Worm (Caenorhabditis elegans) whole organism, L4 larva: Measurements from ENCODE around the gene R05G6.4.
A peak's percentile ranks its signal among the peaks of the same experiment; 100 is the strongest.

Source experiments
- F26F4.8 ChIP-seq: fragments of 200-800 bp; sonication (Bioruptor generic); conservative IDR thresholded peaks from 2 replicates; pipeline ENCODE4 v1.3.6; 2022; ENCODE audit warnings: missing genetic modification characterization, missing compliant biosample characterization
- F37D6.2 ChIP-seq: sonication (generic microtip); optimal IDR thresholded peaks from 2 replicates; lab custom pipeline; 2016; ENCODE audit warnings: mild to moderate bottlenecking, missing genetic modification characterization, missing compliant biosample characterization
- F49E8.2 ChIP-seq: sonication (generic microtip); optimal IDR thresholded peaks from 2 replicates; lab custom pipeline; 2016; ENCODE audit warnings: missing compliant biosample characterization, mild to moderate bottlenecking, missing genetic modification characterization, borderline replicate concordance
- Y105C5A.15 ChIP-seq: fragments of 200-800 bp; sonication (Bioruptor generic); IDR thresholded peaks from 2 replicates; pipeline ENCODE4 v1.3.6; 2022; ENCODE audit warnings: missing genetic modification characterization, missing compliant biosample characterization
- Y48G9A.11 ChIP-seq: fragments of 200-800 bp; sonication (Bioruptor generic); IDR thresholded peaks from 2 replicates; pipeline ENCODE4 v1.3.6; 2022; ENCODE audit warnings: missing genetic modification reagents, missing genetic modification characterization, missing compliant biosample characterization
- ZK337.2 ChIP-seq: fragments of 200-800 bp; sonication (Bioruptor generic); IDR thresholded peaks from 2 replicates; pipeline ENCODE4 v1.3.6; 2022; ENCODE audit warnings: missing genetic modification reagents, missing genetic modification characterization, missing compliant biosample characterization
- ama-1 ChIP-seq: fragments of 150-350 bp; optimal IDR thresholded peaks from 2 replicates; lab custom pipeline; 2014; ENCODE audit warnings: inconsistent platforms, mixed read lengths
- ceh-28 ChIP-seq: fragments of 150-350 bp; optimal IDR thresholded peaks from 2 replicates; lab custom pipeline; 2014; ENCODE audit warnings: missing biosample characterization, missing genetic modification reagents, missing genetic modification characterization
- ceh-32 ChIP-seq: sonication (generic microtip); optimal IDR thresholded peaks from 2 replicates; lab custom pipeline; 2016; ENCODE audit warnings: mild to moderate bottlenecking, missing genetic modification characterization, missing compliant biosample characterization; ENCODE audit not compliant: poor library complexity
- ceh-82 ChIP-seq: sonication (generic microtip); optimal IDR thresholded peaks from 2 replicates; lab custom pipeline; 2017; ENCODE audit warnings: missing biosample characterization, missing genetic modification characterization
- ces-1 ChIP-seq: fragments of 150-350 bp; sonication (generic microtip); optimal IDR thresholded peaks from 4 replicates; lab custom pipeline; 2014; ENCODE audit warnings: missing biosample characterization, missing genetic modification reagents, missing genetic modification characterization
- daf-12 ChIP-seq: fragments of 150-350 bp; optimal IDR thresholded peaks from 2 replicates; lab custom pipeline; 2014; ENCODE audit warnings: missing biosample characterization, missing genetic modification reagents, missing genetic modification characterization
- daf-19 ChIP-seq: fragments of 200-800 bp; sonication (Bioruptor generic); conservative IDR thresholded peaks from 2 replicates; pipeline ENCODE4 v1.3.6; 2022; ENCODE audit warnings: missing genetic modification characterization, missing compliant biosample characterization
- dmd-6 ChIP-seq: fragments of 200-800 bp; sonication (Bioruptor generic); IDR thresholded peaks from 2 replicates; pipeline ENCODE4 v1.3.6; 2022; ENCODE audit warnings: missing genetic modification reagents, missing genetic modification characterization, missing compliant biosample characterization
- dmd-8 ChIP-seq: fragments of 200-800 bp; sonication (Bioruptor generic); IDR thresholded peaks from 2 replicates; pipeline ENCODE4 v1.3.6; 2022; ENCODE audit warnings: missing genetic modification characterization, missing compliant biosample characterization
- dmd-9 ChIP-seq: fragments of 200-800 bp; sonication (Bioruptor generic); IDR thresholded peaks from 2 replicates; pipeline ENCODE4 v1.3.6; 2022; ENCODE audit warnings: missing genetic modification reagents, missing genetic modification characterization, missing compliant biosample characterization
- dpl-1 ChIP-seq: fragments of 150-350 bp; optimal IDR thresholded peaks from 2 replicates; lab custom pipeline; 2014; ENCODE audit warnings: missing biosample characterization, missing genetic modification reagents, missing genetic modification characterization
- duxl-1 ChIP-seq: sonication (generic microtip); optimal IDR thresholded peaks from 2 replicates; lab custom pipeline; 2016; ENCODE audit warnings: mild to moderate bottlenecking, missing genetic modification characterization, moderate library complexity, missing compliant biosample characterization; ENCODE audit not compliant: poor library complexity
- egl-43 ChIP-seq: fragments of 200-800 bp; sonication (Bioruptor generic); IDR thresholded peaks from 2 replicates; pipeline ENCODE4 v1.3.6; 2022; ENCODE audit warnings: missing genetic modification reagents, missing genetic modification characterization, missing compliant biosample characterization
- fos-1 ChIP-seq: fragments of 150-350 bp; optimal IDR thresholded peaks from 2 replicates; lab custom pipeline; 2014; ENCODE audit warnings: missing biosample characterization, missing genetic modification characterization
- gei-8 ChIP-seq: fragments of 200-800 bp; sonication (Bioruptor generic); optimal IDR thresholded peaks from 2 replicates; lab custom pipeline; 2018; ENCODE audit warnings: mild to moderate bottlenecking, missing genetic modification characterization, missing compliant biosample characterization
- hlh-11 ChIP-seq: fragments of 200-800 bp; sonication (Bioruptor generic); optimal IDR thresholded peaks from 2 replicates; lab custom pipeline; 2018; ENCODE audit warnings: mild to moderate bottlenecking, missing genetic modification characterization, missing compliant biosample characterization
- jun-1 ChIP-seq: fragments of 150-350 bp; optimal IDR thresholded peaks from 2 replicates; lab custom pipeline; 2014; ENCODE audit warnings: missing biosample characterization, missing genetic modification reagents, missing genetic modification characterization
- lin-13 ChIP-seq: fragments of 150-350 bp; optimal IDR thresholded peaks from 2 replicates; lab custom pipeline; 2014; ENCODE audit warnings: missing biosample characterization, missing genetic modification reagents, missing genetic modification characterization
- lin-15B ChIP-seq: fragments of 150-350 bp; sonication (generic microtip); optimal IDR thresholded peaks from 3 replicates; lab custom pipeline; 2014; ENCODE audit warnings: missing biosample characterization, missing genetic modification characterization
- lin-38 ChIP-seq: fragments of 200-800 bp; sonication (Bioruptor generic); IDR thresholded peaks from 2 replicates; pipeline ENCODE4 v1.3.6; 2022; ENCODE audit warnings: missing genetic modification reagents, missing genetic modification characterization, missing compliant biosample characterization
- lin-39 ChIP-seq: fragments of 150-350 bp; optimal IDR thresholded peaks from 2 replicates; lab custom pipeline; 2014; ENCODE audit warnings: missing biosample characterization, missing genetic modification reagents, missing genetic modification characterization
- madf-5 ChIP-seq, 2 experiments: fragments of 200-800 bp; sonication (Bioruptor generic); IDR thresholded peaks; 2 replicates each; pipeline ENCODE4 v1.3.6; 2022; ENCODE audit warnings: missing compliant biosample characterization in 2 of 2, missing genetic modification characterization in 2 of 2
- mep-1 ChIP-seq: fragments of 150-350 bp; sonication (generic microtip); optimal IDR thresholded peaks from 3 replicates; lab custom pipeline; 2014; ENCODE audit warnings: missing biosample characterization, missing genetic modification characterization
- mes-2 ChIP-seq: sonication (generic microtip); optimal IDR thresholded peaks from 2 replicates; lab custom pipeline; 2016; ENCODE audit warnings: missing genotype, mild to moderate bottlenecking, missing genetic modification characterization, missing compliant biosample characterization; ENCODE audit not compliant: poor library complexity, severe bottlenecking
- mxl-3 ChIP-seq: fragments of 200-800 bp; sonication (Bioruptor generic); optimal IDR thresholded peaks from 2 replicates; lab custom pipeline; 2018; ENCODE audit warnings: mild to moderate bottlenecking, missing genetic modification characterization, missing compliant biosample characterization
- nhr-10 ChIP-seq: fragments of 150-350 bp; optimal IDR thresholded peaks from 2 replicates; lab custom pipeline; 2014; ENCODE audit warnings: missing biosample characterization, missing genetic modification characterization
- nhr-102 ChIP-seq: sonication (generic microtip); optimal IDR thresholded peaks from 2 replicates; lab custom pipeline; 2016; ENCODE audit warnings: mild to moderate bottlenecking, missing genetic modification characterization, moderate library complexity, missing compliant biosample characterization
- nhr-111 ChIP-seq: fragments of 200-800 bp; sonication (Bioruptor generic); optimal IDR thresholded peaks from 2 replicates; lab custom pipeline; 2018; ENCODE audit warnings: mild to moderate bottlenecking, missing genetic modification characterization, missing compliant biosample characterization
- nhr-25 ChIP-seq: sonication (generic microtip); optimal IDR thresholded peaks from 2 replicates; lab custom pipeline; 2017; ENCODE audit warnings: missing genetic modification characterization, mild to moderate bottlenecking, missing compliant biosample characterization, antibody characterized with exemption, moderate library complexity, borderline replicate concordance; ENCODE audit not compliant: insufficient read depth
- nhr-41 ChIP-seq: fragments of 200-800 bp; sonication (Bioruptor generic); IDR thresholded peaks from 2 replicates; pipeline ENCODE4 v1.3.6; 2022; ENCODE audit warnings: missing genetic modification reagents, missing genetic modification characterization, missing compliant biosample characterization
- nhr-48 ChIP-seq: sonication (generic microtip); optimal IDR thresholded peaks from 2 replicates; lab custom pipeline; 2016; ENCODE audit warnings: mild to moderate bottlenecking, missing genetic modification characterization, missing compliant biosample characterization
- nhr-77 ChIP-seq: fragments of 150-350 bp; optimal IDR thresholded peaks from 2 replicates; lab custom pipeline; 2014; ENCODE audit warnings: missing biosample characterization, missing genetic modification characterization
- pha-4 ChIP-seq, 2 experiments: fragments of 150-350 bp in 1 of 2; fragments of 200-800 bp in 1 of 2; sonication (Bioruptor generic) in 1 of 2; IDR thresholded peaks in 1 of 2; optimal IDR thresholded peaks in 1 of 2; 2 replicates each; pipeline versions ENCODE4 v1.3.6 to Lab custom; 2014 to 2022; ENCODE audit warnings: missing genetic modification characterization in 2 of 2, missing genetic modification reagents in 2 of 2, missing biosample characterization in 1 of 2, missing compliant biosample characterization in 1 of 2
- rbr-2 ChIP-seq: sonication (generic microtip); optimal IDR thresholded peaks from 2 replicates; lab custom pipeline; 2016; ENCODE audit warnings: missing genotype, missing genetic modification characterization, missing compliant biosample characterization
- saeg-2 ChIP-seq: fragments of 200-800 bp; sonication (Bioruptor generic); IDR thresholded peaks from 2 replicates; pipeline ENCODE4 v1.3.6; 2022; ENCODE audit warnings: missing genetic modification reagents, missing genetic modification characterization, missing compliant biosample characterization
- set-16 ChIP-seq: fragments of 200-800 bp; sonication (Bioruptor generic); IDR thresholded peaks from 2 replicates; pipeline ENCODE4 v1.3.6; 2022; ENCODE audit warnings: missing genetic modification reagents, missing genetic modification characterization, missing compliant biosample characterization
- spr-3 ChIP-seq: fragments of 200-800 bp; sonication (Bioruptor generic); optimal IDR thresholded peaks from 2 replicates; lab custom pipeline; 2018; ENCODE audit warnings: mild to moderate bottlenecking, missing genetic modification characterization, missing compliant biosample characterization
- unc-130 ChIP-seq: sonication (generic microtip); optimal IDR thresholded peaks from 2 replicates; lab custom pipeline; 2016; ENCODE audit warnings: missing genetic modification reagents, missing genetic modification characterization, missing compliant biosample characterization
- zfp-2 ChIP-seq: sonication (generic microtip); optimal IDR thresholded peaks from 2 replicates; lab custom pipeline; 2016; ENCODE audit warnings: mild to moderate bottlenecking, missing genetic modification characterization, missing compliant biosample characterization
- zfp-3 ChIP-seq: fragments of 200-800 bp; sonication (Bioruptor generic); conservative IDR thresholded peaks from 2 replicates; pipeline ENCODE4 v1.3.6; 2022; ENCODE audit warnings: missing genetic modification reagents, missing genetic modification characterization, missing compliant biosample characterization
- zip-11 ChIP-seq: fragments of 200-800 bp; sonication (Bioruptor generic); IDR thresholded peaks from 2 replicates; pipeline ENCODE4 v1.3.6; 2022; ENCODE audit warnings: missing genetic modification characterization, missing compliant biosample characterization
- zip-2 ChIP-seq: fragments of 150-350 bp; optimal IDR thresholded peaks from 2 replicates; lab custom pipeline; 2014; ENCODE audit warnings: missing biosample characterization, missing genetic modification characterization
- ztf-11 ChIP-seq: fragments of 150-350 bp; optimal IDR thresholded peaks from 2 replicates; lab custom pipeline; 2014; ENCODE audit warnings: missing biosample characterization, missing genetic modification characterization
- ztf-7 ChIP-seq: fragments of 150-350 bp; optimal IDR thresholded peaks from 2 replicates; lab custom pipeline; 2014; ENCODE audit warnings: missing biosample characterization, missing genetic modification characterization

The R05G6.4 gene

DNA sequence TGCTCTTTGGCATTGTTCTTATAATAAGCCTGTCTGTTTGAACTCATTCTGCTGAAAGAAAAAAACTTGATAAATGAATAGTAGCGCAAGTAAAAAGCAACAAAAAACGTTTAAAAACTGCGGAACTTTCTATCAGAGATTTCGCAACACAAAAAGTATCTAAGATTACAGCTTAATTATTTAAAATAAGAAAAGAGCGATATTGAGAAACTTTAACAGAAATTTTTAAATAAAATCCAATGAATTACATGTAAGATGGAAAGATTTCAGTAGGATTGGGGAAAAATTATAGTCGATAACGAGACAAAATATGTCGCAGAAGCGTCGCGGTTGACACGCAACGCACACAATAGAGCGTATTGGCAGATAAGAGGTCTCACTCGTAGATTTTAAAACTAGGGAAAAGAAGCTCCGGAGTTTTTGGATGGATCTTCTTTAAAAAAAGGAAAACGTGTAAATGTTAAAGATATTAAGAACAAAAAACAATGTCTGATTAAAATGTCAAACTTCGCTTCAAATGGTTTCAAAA is 48.6 kb downstream of the R05G6.4 start, which contains the start of gene ima-3 (continued):
- TF ChIP-seq zip-11 (GFP tag; lab: Robert Waterston, UW) (no peak), gei-8 (no peak), dmd-8 (GFP tag; lab: Robert Waterston, UW) (no peak), daf-12 (no peak), daf-19 (GFP tag; lab: Robert Waterston, UW) (no peak), nhr-25 (no peak), zip-2 (tag; lab: Kevin White, UChicago) (no peak), F49E8.2 (tag; lab: Kevin White, UChicago) (no peak), F37D6.2 (tag; lab: Kevin White, UChicago) (no peak), rbr-2 (tag; lab: Kevin White, UChicago) (no peak), hlh-11 (tag; lab: Kevin White, UChicago) (no peak), jun-1 (tag; lab: Kevin White, UChicago) (no peak), ceh-28 (tag; lab: Kevin White, UChicago) (no peak), egl-43 (no peak), mep-1 (tag; lab: Kevin White, UChicago) (peak; percentile 51), dpl-1 (peak; percentile 25), lin-39 (no peak), F26F4.8 (no peak), pha-4 (GFP tag; IDR thresholded peaks at IDR 0.05; lab: Robert Waterston, UW) (no peak), pha-4 (tag; optimal IDR thresholded peaks at IDR 0.05; lab: Kevin White, UChicago) (no peak), mes-2 (tag; lab: Kevin White, UChicago) (peak; percentile 72), spr-3 (GFP tag; lab: Kevin White, UChicago) (no peak), dmd-6 (GFP tag; lab: Robert Waterston, UW) (no peak), madf-5 (GFP tag; IDR thresholded peaks at IDR 0.05; lab: Robert Waterston, UW) (no peak), Y105C5A.15 (no peak), nhr-102 (tag; lab: Kevin White, UChicago) (no peak), ZK337.2 (GFP tag; lab: Robert Waterston, UW) (no peak), nhr-48 (tag; lab: Kevin White, UChicago) (no peak), saeg-2 (GFP tag; lab: Robert Waterston, UW) (no peak), nhr-10 (no peak), mxl-3 (GFP tag; lab: Kevin White, UChicago) (no peak), set-16 (GFP tag; lab: Robert Waterston, UW) (no peak), ama-1 (lab: Kevin White, UChicago) (peak; percentile 2), dmd-9 (GFP tag; lab: Robert Waterston, UW) (no peak), lin-15B (tag; lab: Kevin White, UChicago) (no peak), nhr-41 (no peak), zfp-3 (no peak), duxl-1 (tag; lab: Kevin White, UChicago) (no peak), lin-38 (GFP tag; lab: Robert Waterston, UW) (peak; percentile 73), zfp-2 (tag; lab: Kevin White, UChicago) (no peak), ces-1 (GFP tag; lab: Kevin White, UChicago) (no peak), fos-1 (no peak), ceh-82 (tag; lab: Kevin White, UChicago) (no peak), ztf-7 (tag; lab: Kevin White, UChicago) (no peak), nhr-77 (tag; lab: Kevin White, UChicago) (peak; percentile 80), ztf-11 (tag; lab: Kevin White, UChicago) (no peak), lin-13 (GFP tag; lab: Kevin White, UChicago) (peak; percentile 44), nhr-111 (GFP tag; lab: Kevin White, UChicago) (no peak), unc-130 (GFP tag; lab: Kevin White, UChicago) (peak; percentile 18), ceh-32 (tag; lab: Kevin White, UChicago) (no peak), Y48G9A.11 (no peak)
